Worm (Caenorhabditis elegans) whole organism, L1 larva: Measurements from ENCODE around the gene F44E2.4.

Experiments
- C04F5.9 ChIP-seq: sonication (generic microtip); optimal IDR thresholded peaks from 2 replicates; lab custom pipeline; 2016; ENCODE audit warnings: missing genetic modification characterization, missing compliant biosample characterization
- C16A3.4 ChIP-seq: fragments of 150-350 bp; optimal IDR thresholded peaks from 2 replicates; lab custom pipeline; 2014; ENCODE audit warnings: missing biosample characterization, missing genetic modification characterization
- F16B12.6 ChIP-seq: fragments of 150-350 bp; optimal IDR thresholded peaks from 2 replicates; lab custom pipeline; 2014; ENCODE audit warnings: missing biosample characterization, missing genetic modification characterization
- blmp-1 ChIP-seq: fragments of 150-350 bp; optimal IDR thresholded peaks from 2 replicates; lab custom pipeline; 2014; ENCODE audit warnings: missing biosample characterization, missing genetic modification characterization
- ceh-8 ChIP-seq: fragments of 200-800 bp; sonication (Bioruptor generic); optimal IDR thresholded peaks from 2 replicates; lab custom pipeline; 2018; ENCODE audit warnings: mild to moderate bottlenecking, missing genetic modification characterization, moderate library complexity, missing compliant biosample characterization
- ceh-88 ChIP-seq: fragments of 200-800 bp; sonication (Bioruptor generic); IDR thresholded peaks from 2 replicates; pipeline ENCODE4 v1.3.6; 2022; ENCODE audit warnings: missing genetic modification characterization, missing compliant biosample characterization
- dpl-1 ChIP-seq, 3 experiments: fragments of 150-350 bp in 2 of 3; sonication (generic microtip) in 1 of 3; optimal IDR thresholded peaks; 2 replicates each; lab custom pipeline; 2014 to 2017; ENCODE audit warnings: missing biosample characterization in 3 of 3, missing genetic modification characterization in 3 of 3, missing genetic modification reagents in 3 of 3
- efl-1 ChIP-seq, 4 experiments: fragments of 150-350 bp; optimal IDR thresholded peaks in 3 of 4; peaks in 1 of 4; 1 replicate in 1 of 4; 2 replicates in 3 of 4; lab custom pipeline; 2014; ENCODE audit warnings: missing biosample characterization in 2 of 4, missing genetic modification characterization in 2 of 4, missing genetic modification reagents in 2 of 4
- egl-13 ChIP-seq: sonication (generic microtip); optimal IDR thresholded peaks from 2 replicates; lab custom pipeline; 2016; ENCODE audit warnings: missing genotype, missing genetic modification reagents, missing genetic modification characterization, missing compliant biosample characterization
- egl-27 ChIP-seq, 2 experiments: fragments of 150-350 bp in 1 of 2; sonication (generic microtip); optimal IDR thresholded peaks; 3 replicates each; lab custom pipeline; 2017 to 2018; ENCODE audit warnings: missing biosample characterization in 2 of 2, missing genetic modification characterization in 2 of 2, missing genetic modification reagents in 2 of 2
- fkh-10 ChIP-seq: sonication (generic microtip); optimal IDR thresholded peaks from 2 replicates; lab custom pipeline; 2017; ENCODE audit warnings: missing biosample characterization, missing genetic modification reagents, missing genetic modification characterization
- fkh-4 ChIP-seq: sonication (generic microtip); optimal IDR thresholded peaks from 2 replicates; lab custom pipeline; 2016; ENCODE audit warnings: missing compliant biosample characterization, missing genetic modification characterization, borderline replicate concordance
- fkh-8 ChIP-seq: sonication (generic microtip); optimal IDR thresholded peaks from 2 replicates; lab custom pipeline; 2016; ENCODE audit warnings: mild to moderate bottlenecking, missing genetic modification characterization, missing compliant biosample characterization
- hlh-4 ChIP-seq: sonication (generic microtip); optimal IDR thresholded peaks from 2 replicates; lab custom pipeline; 2016; ENCODE audit warnings: mild to moderate bottlenecking, missing genetic modification characterization, missing compliant biosample characterization
- hpl-2 ChIP-seq: fragments of 150-350 bp; optimal IDR thresholded peaks from 2 replicates; lab custom pipeline; 2014; ENCODE audit warnings: missing biosample characterization, missing genetic modification reagents, missing genetic modification characterization
- irx-1 ChIP-seq: sonication (generic microtip); optimal IDR thresholded peaks from 2 replicates; lab custom pipeline; 2016; ENCODE audit warnings: missing genetic modification characterization, missing compliant biosample characterization
- isw-1 ChIP-seq: fragments of 200-800 bp; sonication (Bioruptor generic); IDR thresholded peaks from 2 replicates; pipeline ENCODE4 v1.3.6; 2022; ENCODE audit warnings: missing genetic modification characterization, missing compliant biosample characterization
- jun-1 ChIP-seq: fragments of 150-350 bp; optimal IDR thresholded peaks from 2 replicates; lab custom pipeline; 2014; ENCODE audit warnings: missing biosample characterization, missing genetic modification reagents, missing genetic modification characterization
- lin-13 ChIP-seq: fragments of 150-350 bp; optimal IDR thresholded peaks from 2 replicates; lab custom pipeline; 2014; ENCODE audit warnings: missing biosample characterization, missing genetic modification reagents, missing genetic modification characterization
- lin-14 ChIP-seq: fragments of 200-800 bp; sonication (Bioruptor generic); optimal IDR thresholded peaks from 2 replicates; lab custom pipeline; 2018; ENCODE audit warnings: mild to moderate bottlenecking, missing genetic modification characterization, moderate library complexity, missing compliant biosample characterization
- lin-15B ChIP-seq: fragments of 150-350 bp; sonication (generic microtip); optimal IDR thresholded peaks from 3 replicates; lab custom pipeline; 2014; ENCODE audit warnings: missing biosample characterization, missing genetic modification characterization
- lin-35 ChIP-seq, 2 experiments: fragments of 150-350 bp; optimal IDR thresholded peaks; 2 replicates each; lab custom pipeline; 2014; ENCODE audit warnings: missing biosample characterization in 2 of 2, missing genetic modification characterization in 2 of 2, missing genetic modification reagents in 2 of 2
- lin-39 ChIP-seq: fragments of 150-350 bp; optimal IDR thresholded peaks from 2 replicates; lab custom pipeline; 2014; ENCODE audit warnings: missing biosample characterization, missing genetic modification reagents, missing genetic modification characterization
- lir-3 ChIP-seq: sonication (generic microtip); optimal IDR thresholded peaks from 2 replicates; lab custom pipeline; 2016; ENCODE audit warnings: mild to moderate bottlenecking, missing genetic modification characterization, moderate library complexity, missing compliant biosample characterization; ENCODE audit not compliant: poor library complexity
- lsy-2 ChIP-seq, 2 experiments: fragments of 150-350 bp; optimal IDR thresholded peaks; 2 replicates each; lab custom pipeline; 2014; ENCODE audit warnings: missing biosample characterization in 2 of 2, missing genetic modification characterization in 2 of 2
- mdl-1 ChIP-seq, 2 experiments: fragments of 150-350 bp; optimal IDR thresholded peaks; 2 replicates each; lab custom pipeline; 2014 to 2017; ENCODE audit warnings: missing biosample characterization in 2 of 2, missing genetic modification characterization in 2 of 2, inconsistent platforms in 1 of 2
- mef-2 ChIP-seq: fragments of 150-350 bp; optimal IDR thresholded peaks from 2 replicates; lab custom pipeline; 2014; ENCODE audit warnings: missing biosample characterization, missing genetic modification characterization
- mep-1 ChIP-seq: fragments of 150-350 bp; optimal IDR thresholded peaks from 2 replicates; lab custom pipeline; 2014; ENCODE audit warnings: missing biosample characterization, missing genetic modification characterization
- nhr-19 ChIP-seq: fragments of 200-800 bp; sonication (Bioruptor generic); conservative IDR thresholded peaks from 2 replicates; pipeline ENCODE4 v1.3.6; 2022; ENCODE audit warnings: missing genetic modification characterization, missing compliant biosample characterization
- nhr-20 ChIP-seq: sonication (generic microtip); optimal IDR thresholded peaks from 2 replicates; lab custom pipeline; 2016; ENCODE audit warnings: mild to moderate bottlenecking, missing genetic modification characterization, missing compliant biosample characterization
- nhr-237 ChIP-seq: fragments of 150-350 bp; optimal IDR thresholded peaks from 2 replicates; lab custom pipeline; 2014; ENCODE audit warnings: missing biosample characterization, missing genetic modification characterization
- nhr-47 ChIP-seq: sonication (generic microtip); optimal IDR thresholded peaks from 2 replicates; lab custom pipeline; 2016; ENCODE audit warnings: mild to moderate bottlenecking, missing genetic modification characterization, moderate library complexity, missing compliant biosample characterization
- nhr-76 ChIP-seq: sonication (generic microtip); optimal IDR thresholded peaks from 2 replicates; lab custom pipeline; 2017; ENCODE audit warnings: missing biosample characterization, missing genetic modification characterization
- nhr-77 ChIP-seq: fragments of 150-350 bp; optimal IDR thresholded peaks from 2 replicates; lab custom pipeline; 2014; ENCODE audit warnings: missing biosample characterization, missing genetic modification characterization
- nhr-84 ChIP-seq: sonication (generic microtip); optimal IDR thresholded peaks from 2 replicates; lab custom pipeline; 2017; ENCODE audit warnings: missing biosample characterization, missing genetic modification characterization
- nhr-85 ChIP-seq: sonication (generic microtip); peaks from one replicate; lab custom pipeline; 2016; ENCODE audit warnings: missing genetic modification characterization, inconsistent platforms, missing compliant biosample characterization
- pax-3 ChIP-seq: fragments of 200-800 bp; sonication (Bioruptor generic); optimal IDR thresholded peaks from 2 replicates; lab custom pipeline; 2018; ENCODE audit warnings: mild to moderate bottlenecking, missing genetic modification characterization, moderate library complexity, missing compliant biosample characterization
- snpc-4 ChIP-seq: fragments of 150-350 bp; optimal IDR thresholded peaks from 2 replicates; lab custom pipeline; 2014; ENCODE audit warnings: missing biosample characterization, missing genetic modification characterization
- snu-23 ChIP-seq: sonication (generic microtip); optimal IDR thresholded peaks from 2 replicates; lab custom pipeline; 2016; ENCODE audit warnings: missing genetic modification characterization, missing compliant biosample characterization
- sox-4 ChIP-seq: sonication (generic microtip); optimal IDR thresholded peaks from 2 replicates; lab custom pipeline; 2016; ENCODE audit warnings: missing genetic modification characterization, missing compliant biosample characterization
- sptf-1 ChIP-seq: fragments of 150-350 bp; optimal IDR thresholded peaks from 2 replicates; lab custom pipeline; 2014; ENCODE audit warnings: missing biosample characterization, missing genetic modification characterization
- sup-37 ChIP-seq: fragments of 200-800 bp; sonication (Bioruptor generic); optimal IDR thresholded peaks from 2 replicates; lab custom pipeline; 2018; ENCODE audit warnings: mild to moderate bottlenecking, missing genetic modification characterization, missing compliant biosample characterization
- swsn-7 ChIP-seq: sonication (generic microtip); optimal IDR thresholded peaks from 2 replicates; lab custom pipeline; 2016; ENCODE audit warnings: missing genetic modification characterization, missing compliant biosample characterization
- tlp-1 ChIP-seq: fragments of 150-350 bp; optimal IDR thresholded peaks from 2 replicates; lab custom pipeline; 2014; ENCODE audit warnings: missing biosample characterization, missing genetic modification characterization
- unc-130 ChIP-seq: fragments of 150-350 bp; optimal IDR thresholded peaks from 2 replicates; lab custom pipeline; 2017; ENCODE audit warnings: missing biosample characterization, missing genetic modification characterization, inconsistent platforms
- unc-86 ChIP-seq: sonication (generic microtip); optimal IDR thresholded peaks from 2 replicates; lab custom pipeline; 2016; ENCODE audit warnings: missing genetic modification characterization, missing compliant biosample characterization
- unc-98 ChIP-seq: fragments of 200-800 bp; sonication (Bioruptor generic); IDR thresholded peaks from 2 replicates; pipeline ENCODE4 v1.3.6; 2022; ENCODE audit warnings: missing genetic modification characterization, missing compliant biosample characterization
- vab-15 ChIP-seq: sonication (generic microtip); optimal IDR thresholded peaks from 2 replicates; lab custom pipeline; 2017; ENCODE audit warnings: missing genotype, mild to moderate bottlenecking, missing genetic modification characterization, missing compliant biosample characterization
- ztf-11 ChIP-seq, 2 experiments: sonication (generic microtip); optimal IDR thresholded peaks; 2 replicates each; lab custom pipeline; 2016 to 2017; ENCODE audit warnings: missing genetic modification characterization in 2 of 2, missing biosample characterization in 1 of 2, missing compliant biosample characterization in 1 of 2

Gene F44E2.4

DNA sequence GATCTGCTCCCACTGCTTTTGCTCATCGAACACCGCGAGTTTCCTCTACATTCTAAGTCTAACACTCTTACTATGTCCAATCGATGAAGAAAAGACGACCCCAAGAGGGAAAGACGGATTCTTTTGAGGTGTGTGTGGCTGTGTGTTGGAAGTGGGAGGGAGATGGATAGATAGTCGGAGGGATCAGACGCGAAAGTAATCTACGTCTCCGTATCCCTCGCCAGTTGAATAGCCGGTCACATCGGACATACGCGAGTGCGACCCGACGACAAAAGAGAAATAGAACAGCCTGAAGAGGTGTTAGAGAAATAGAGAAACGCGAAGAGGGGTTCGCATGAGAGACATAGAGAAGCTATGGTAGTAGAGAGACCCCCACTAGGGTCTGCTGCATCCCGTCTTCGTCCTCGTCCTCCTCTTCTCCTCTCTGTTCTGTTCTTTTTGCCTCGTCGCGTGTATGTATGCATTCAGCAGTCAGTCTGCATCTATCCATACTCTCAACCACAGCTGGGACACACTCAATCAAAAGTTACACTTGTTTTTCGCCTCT is 42.6 kb downstream of the F44E2.4 start (continued):
- TF ChIP-seq snpc-4 (peak; percentile 95), lir-3 (tag; lab: Kevin White, UChicago) (peak; percentile 88), ztf-11 (tag; optimal IDR thresholded peaks at IDR 0.05; lab: Kevin White, UChicago) (peak in 1 of 2 experiments; percentile 91), dpl-1 (GFP tag; optimal IDR thresholded peaks at IDR 0.05; lab: Kevin White, UChicago) (peak; percentile 69 to 74 (median 70)), efl-1 (optimal IDR thresholded peaks at IDR 0.05; lab: Kevin White, UChicago) (peak; percentile 89 to 95), efl-1 (GFP tag; optimal IDR thresholded peaks at IDR 0.05 in 1 of 2; lab: Kevin White, UChicago) (peak; percentile 60 to 98), nhr-77 (tag; lab: Kevin White, UChicago) (peak; percentile 94), nhr-47 (tag; lab: Kevin White, UChicago) (peak; percentile 97), lin-15B (tag; lab: Kevin White, UChicago) (no peak), unc-98 (GFP tag; lab: Robert Waterston, UW) (no peak), sptf-1 (tag; lab: Kevin White, UChicago) (no peak), nhr-85 (tag; lab: Kevin White, UChicago) (peak; percentile 100), lin-39 (tag; lab: Kevin White, UChicago) (peak; percentile 89), mdl-1 (tag; optimal IDR thresholded peaks at IDR 0.05; lab: Kevin White, UChicago) (peak; percentile 50 to 96), egl-27 (tag; optimal IDR thresholded peaks at IDR 0.05; lab: Kevin White, UChicago) (peak; percentile 93 to 97), fkh-8 (tag; lab: Kevin White, UChicago) (peak; percentile 97), nhr-84 (tag; lab: Kevin White, UChicago) (no peak), F16B12.6 (tag; lab: Kevin White, UChicago) (peak; percentile 7), sup-37 (GFP tag; lab: Kevin White, UChicago) (peak; percentile 79), hlh-4 (tag; lab: Kevin White, UChicago) (no peak), sox-4 (tag; lab: Kevin White, UChicago) (peak; percentile 84), jun-1 (tag; lab: Kevin White, UChicago) (peak; percentile 97), C04F5.9 (tag; lab: Kevin White, UChicago) (peak; percentile 73), snu-23 (GFP tag; lab: Kevin White, UChicago) (peak; percentile 98), mef-2 (tag; lab: Kevin White, UChicago) (peak; percentile 73), unc-86 (tag; lab: Kevin White, UChicago) (peak; percentile 98), lin-35 (GFP tag; optimal IDR thresholded peaks at IDR 0.05; lab: Kevin White, UChicago) (peak; percentile 83 to 84), lin-14 (GFP tag; lab: Kevin White, UChicago) (peak; percentile 100), hpl-2 (GFP tag; lab: Kevin White, UChicago) (peak; percentile 78), isw-1 (GFP tag; lab: Robert Waterston, UW) (peak; percentile 91), swsn-7 (tag; lab: Kevin White, UChicago) (peak; percentile 97), fkh-4 (peak; percentile 52), vab-15 (tag; lab: Kevin White, UChicago) (no peak), nhr-76 (peak; percentile 83), fkh-10 (GFP tag; lab: Kevin White, UChicago) (peak; percentile 82), ceh-88 (GFP tag; lab: Robert Waterston, UW) (peak; percentile 88), pax-3 (peak; percentile 90), lsy-2 (tag; optimal IDR thresholded peaks at IDR 0.05; lab: Kevin White, UChicago) (peak; percentile 93 to 95), tlp-1 (tag; lab: Kevin White, UChicago) (no peak), mep-1 (tag; lab: Kevin White, UChicago) (peak; percentile 96)

DNA sequence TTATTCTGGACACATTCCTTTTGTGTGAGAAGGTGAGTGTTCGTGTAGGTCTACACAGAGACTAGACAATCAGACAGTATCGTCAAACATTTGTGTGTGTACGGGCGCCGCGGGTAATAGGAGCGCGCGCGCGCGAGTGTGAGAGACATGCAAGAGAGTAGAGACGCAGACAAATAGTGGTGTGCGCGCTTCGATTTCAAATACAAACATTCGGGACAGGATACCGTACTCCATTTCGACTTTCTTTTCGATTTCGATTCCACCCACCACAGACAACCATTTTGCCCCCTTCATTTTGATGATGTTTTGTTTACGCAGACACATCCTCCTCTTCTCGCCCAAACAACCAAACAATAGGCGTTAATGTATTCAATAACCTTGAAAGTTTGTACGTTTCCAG is 43.4 kb downstream of the F44E2.4 start:
- TF ChIP-seq lir-3 (tag; lab: Kevin White, UChicago) (no peak), nhr-20 (tag; lab: Kevin White, UChicago) (peak; percentile 87), snpc-4 (peak; percentile 17), F16B12.6 (tag; lab: Kevin White, UChicago) (no peak), irx-1 (tag; lab: Kevin White, UChicago) (peak; percentile 49), lsy-2 (tag; optimal IDR thresholded peaks at IDR 0.05; lab: Kevin White, UChicago) (peak; percentile 63 to 88), lin-14 (GFP tag; lab: Kevin White, UChicago) (peak; percentile 95), lin-13 (GFP tag; lab: Kevin White, UChicago) (peak; percentile 57), nhr-84 (tag; lab: Kevin White, UChicago) (no peak), nhr-19 (GFP tag; lab: Robert Waterston, UW) (peak; percentile 74), nhr-237 (peak; percentile 68), unc-130 (no peak), ceh-8 (GFP tag; lab: Kevin White, UChicago) (peak; percentile 29), nhr-85 (tag; lab: Kevin White, UChicago) (peak; percentile 95), fkh-8 (tag; lab: Kevin White, UChicago) (no peak), nhr-77 (tag; lab: Kevin White, UChicago) (peak; percentile 81), egl-13 (tag; lab: Kevin White, UChicago) (no peak), blmp-1 (peak; percentile 96), jun-1 (tag; lab: Kevin White, UChicago) (peak; percentile 69), mep-1 (tag; lab: Kevin White, UChicago) (peak; percentile 61), C16A3.4 (tag; lab: Kevin White, UChicago) (peak; percentile 41)
